Worm (Caenorhabditis elegans): ENCODE results near the gene cyp-25A4.

DNA sequence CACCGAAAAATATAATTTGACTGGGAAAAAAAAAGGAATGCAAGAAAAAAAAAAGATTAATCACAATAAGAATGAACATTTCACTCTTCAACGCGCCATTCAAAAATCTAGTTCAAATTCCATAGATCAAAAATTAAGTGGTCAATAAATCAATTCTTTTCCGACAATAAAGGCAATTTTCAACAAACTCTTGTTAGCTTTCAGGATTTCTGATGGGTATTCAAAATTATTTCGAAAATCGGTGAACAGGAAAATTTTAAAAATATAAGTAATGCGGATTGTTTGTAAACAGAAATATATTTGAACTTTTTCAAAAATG, 51.0 kb downstream of the cyp-25A4 start:
- TF ChIP-seq snpc-4 (tag; optimal IDR thresholded peaks at IDR 0.05) = no peak
- no peak for TF ChIP-seq nhr-28 (tag; optimal IDR thresholded peaks at IDR 0.05)
- TF ChIP-seq lin-13 (tag; optimal IDR thresholded peaks at IDR 0.05) = no peak
- no peak for TF ChIP-seq unc-62 (GFP tag; optimal IDR thresholded peaks at IDR 0.05)
- TF ChIP-seq sptf-1 (tag; optimal IDR thresholded peaks at IDR 0.05) = no peak
- no peak for TF ChIP-seq elt-3 (tag; optimal IDR thresholded peaks at IDR 0.05)
